Worm (Caenorhabditis elegans) whole organism, young adult: ENCODE results near the gene T28A8.2.

ENCODE experiments used
- C06A6.2 ChIP-seq: fragments of 200-800 bp; sonication (Bioruptor generic); conservative IDR thresholded peaks from 2 replicates; pipeline ENCODE4 v1.3.6; 2022; ENCODE audit warnings: missing genetic modification characterization, missing compliant biosample characterization
- D2030.7 ChIP-seq: fragments of 200-800 bp; sonication (Bioruptor generic); IDR thresholded peaks from 2 replicates; pipeline ENCODE4 v1.3.6; 2022; ENCODE audit warnings: missing genetic modification reagents, missing genetic modification characterization, missing compliant biosample characterization
- T07F8.4 ChIP-seq: sonication (generic microtip); optimal IDR thresholded peaks from 2 replicates; lab custom pipeline; 2016; ENCODE audit warnings: mild to moderate bottlenecking, missing genetic modification characterization, moderate library complexity, missing compliant biosample characterization
- Y53F4B.3 ChIP-seq: fragments of 200-800 bp; sonication (Bioruptor generic); IDR thresholded peaks from 2 replicates; pipeline ENCODE4 v1.3.6; 2022; ENCODE audit warnings: missing genetic modification reagents, missing genetic modification characterization, missing compliant biosample characterization
- athp-1 ChIP-seq: sonication (generic microtip); optimal IDR thresholded peaks from 2 replicates; lab custom pipeline; 2017; ENCODE audit warnings: mild to moderate bottlenecking, missing genetic modification characterization, missing compliant biosample characterization
- attf-5 ChIP-seq: fragments of 200-800 bp; sonication (Bioruptor generic); optimal IDR thresholded peaks from 2 replicates; lab custom pipeline; 2018; ENCODE audit warnings: mild to moderate bottlenecking, missing genetic modification characterization, missing compliant biosample characterization
- cebp-1 ChIP-seq, 2 experiments: fragments of 200-800 bp in 1 of 2; sonication (Bioruptor generic) in 1 of 2; sonication (generic microtip) in 1 of 2; IDR thresholded peaks in 1 of 2; optimal IDR thresholded peaks in 1 of 2; 2 replicates each; pipeline versions ENCODE4 v1.3.6 to Lab custom; 2017 to 2022; ENCODE audit warnings: missing compliant biosample characterization in 2 of 2, missing genetic modification characterization in 2 of 2, mild to moderate bottlenecking in 1 of 2, missing genetic modification reagents in 1 of 2, moderate library complexity in 1 of 2
- cebp-2 ChIP-seq: fragments of 200-800 bp; sonication (Bioruptor generic); IDR thresholded peaks from 2 replicates; pipeline ENCODE4 v1.3.6; 2022; ENCODE audit warnings: missing genetic modification characterization, missing compliant biosample characterization
- ceh-27 ChIP-seq: fragments of 200-800 bp; sonication (Bioruptor generic); optimal IDR thresholded peaks from 2 replicates; lab custom pipeline; 2018; ENCODE audit warnings: mild to moderate bottlenecking, missing genetic modification characterization, moderate library complexity, missing compliant biosample characterization
- ceh-40 ChIP-seq: fragments of 200-800 bp; sonication (Bioruptor generic); IDR thresholded peaks from 2 replicates; pipeline ENCODE4 v1.3.6; 2022; ENCODE audit warnings: missing genetic modification characterization, missing compliant biosample characterization
- ceh-91 ChIP-seq: fragments of 200-800 bp; sonication (Bioruptor generic); IDR thresholded peaks from 2 replicates; pipeline ENCODE4 v1.3.6; 2022; ENCODE audit warnings: missing genetic modification reagents, missing genetic modification characterization, missing compliant biosample characterization
- chd-7 ChIP-seq: sonication (generic microtip); optimal IDR thresholded peaks from 2 replicates; lab custom pipeline; 2016; ENCODE audit warnings: mild to moderate bottlenecking, missing genetic modification characterization, moderate library complexity, missing compliant biosample characterization
- dpff-1 ChIP-seq: sonication (generic microtip); optimal IDR thresholded peaks from 2 replicates; lab custom pipeline; 2017; ENCODE audit warnings: mild to moderate bottlenecking, missing genetic modification characterization, missing compliant biosample characterization
- egl-18 ChIP-seq: fragments of 200-800 bp; sonication (Bioruptor generic); IDR thresholded peaks from 2 replicates; pipeline ENCODE4 v1.3.6; 2022; ENCODE audit warnings: missing genetic modification reagents, missing genetic modification characterization, missing compliant biosample characterization
- egl-44 ChIP-seq: fragments of 200-800 bp; sonication (Bioruptor generic); IDR thresholded peaks from 2 replicates; pipeline ENCODE4 v1.3.6; 2022; ENCODE audit warnings: missing genetic modification reagents, missing genetic modification characterization, missing compliant biosample characterization
- hmg-1.2 ChIP-seq: fragments of 200-800 bp; sonication (Bioruptor generic); IDR thresholded peaks from 2 replicates; pipeline ENCODE4 v1.3.6; 2022; ENCODE audit warnings: missing genetic modification reagents, missing genetic modification characterization, missing compliant biosample characterization
- hmg-20 ChIP-seq: fragments of 200-800 bp; sonication (Bioruptor generic); IDR thresholded peaks from 2 replicates; pipeline ENCODE4 v1.3.6; 2022; ENCODE audit warnings: missing genetic modification reagents, missing genetic modification characterization, missing compliant biosample characterization
- hsf-1 ChIP-seq: fragments of 200-800 bp; sonication (Bioruptor generic); IDR thresholded peaks from 2 replicates; pipeline ENCODE4 v1.3.6; 2022; ENCODE audit warnings: missing genetic modification reagents, missing genetic modification characterization, missing compliant biosample characterization
- let-526 ChIP-seq: fragments of 200-800 bp; sonication (Bioruptor generic); IDR thresholded peaks from 2 replicates; pipeline ENCODE4 v1.3.6; 2022; ENCODE audit warnings: missing genetic modification reagents, missing genetic modification characterization, missing compliant biosample characterization
- let-607 ChIP-seq, 2 experiments: fragments of 200-800 bp in 1 of 2; sonication (Bioruptor generic) in 1 of 2; sonication (generic microtip) in 1 of 2; optimal IDR thresholded peaks; 2 replicates each; lab custom pipeline; 2016 to 2018; ENCODE audit warnings: mild to moderate bottlenecking in 2 of 2, missing compliant biosample characterization in 2 of 2, missing genetic modification characterization in 2 of 2, moderate library complexity in 2 of 2, missing genotype in 1 of 2
- lin-54 ChIP-seq: fragments of 200-800 bp; sonication (Bioruptor generic); optimal IDR thresholded peaks from 2 replicates; lab custom pipeline; 2018; ENCODE audit warnings: mild to moderate bottlenecking, missing genetic modification characterization, missing compliant biosample characterization
- lsl-1 ChIP-seq: fragments of 200-800 bp; sonication (Bioruptor generic); optimal IDR thresholded peaks from 2 replicates; lab custom pipeline; 2018; ENCODE audit warnings: mild to moderate bottlenecking, missing genetic modification characterization, moderate library complexity, missing compliant biosample characterization
- madf-3 ChIP-seq: fragments of 200-800 bp; sonication (Bioruptor generic); IDR thresholded peaks from 2 replicates; pipeline ENCODE4 v1.3.6; 2022; ENCODE audit warnings: missing genetic modification reagents, missing genetic modification characterization, missing compliant biosample characterization
- mcd-1 ChIP-seq: fragments of 200-800 bp; sonication (Bioruptor generic); IDR thresholded peaks from 2 replicates; pipeline ENCODE4 v1.3.6; 2022; ENCODE audit warnings: missing genetic modification reagents, missing genetic modification characterization, missing compliant biosample characterization
- mes-4 ChIP-seq: sonication (generic microtip); optimal IDR thresholded peaks from 2 replicates; lab custom pipeline; 2016; ENCODE audit warnings: missing genotype, missing genetic modification characterization, missing compliant biosample characterization
- mxl-1 ChIP-seq: sonication (generic microtip); optimal IDR thresholded peaks from 2 replicates; lab custom pipeline; 2016; ENCODE audit warnings: missing genetic modification characterization, missing compliant biosample characterization
- pbrm-1 ChIP-seq: fragments of 200-800 bp; sonication (Bioruptor generic); IDR thresholded peaks from 2 replicates; pipeline ENCODE4 v1.3.6; 2022; ENCODE audit warnings: missing genetic modification reagents, missing genetic modification characterization, missing compliant biosample characterization
- rcor-1 ChIP-seq: fragments of 200-800 bp; sonication (Bioruptor generic); IDR thresholded peaks from 2 replicates; pipeline ENCODE4 v1.3.6; 2022; ENCODE audit warnings: missing genetic modification reagents, missing genetic modification characterization, missing compliant biosample characterization
- snpc-3.4 ChIP-seq: sonication (generic microtip); optimal IDR thresholded peaks from 2 replicates; lab custom pipeline; 2017; ENCODE audit warnings: missing genetic modification characterization, mild to moderate bottlenecking, missing compliant biosample characterization, antibody characterized with exemption, moderate library complexity, missing genotype, missing genetic modification reagents
- somi-1 ChIP-seq: fragments of 200-800 bp; sonication (Bioruptor generic); optimal IDR thresholded peaks from 2 replicates; lab custom pipeline; 2018; ENCODE audit warnings: mild to moderate bottlenecking, missing genetic modification characterization, missing compliant biosample characterization
- ztf-25 ChIP-seq: fragments of 200-800 bp; sonication (Bioruptor generic); IDR thresholded peaks from 2 replicates; pipeline ENCODE4 v1.3.6; 2022; ENCODE audit warnings: missing genetic modification reagents, missing genetic modification characterization, missing compliant biosample characterization
- ztf-28 ChIP-seq: fragments of 200-800 bp; sonication (Bioruptor generic); IDR thresholded peaks from 2 replicates; pipeline ENCODE4 v1.3.6; 2022; ENCODE audit warnings: missing genetic modification reagents, missing genetic modification characterization, missing compliant biosample characterization

Gene T28A8.2

ce11 chrIII:13462965-13463783, 32.3 kb downstream of the T28A8.2 start, which contains the start of gene ant-1.1 (continued):
- TF ChIP-seq lin-54 (GFP tag; lab: Kevin White, UChicago) (peak; percentile 99), let-607 (tag; optimal IDR thresholded peaks at IDR 0.05; lab: Kevin White, UChicago) (peak; percentile 14 to 77), snpc-3.4 (tag; lab: Kevin White, UChicago) (peak; percentile 77), chd-7 (tag; lab: Kevin White, UChicago) (peak; percentile 66), rcor-1 (GFP tag; lab: Robert Waterston, UW) (peak; percentile 87), egl-44 (no peak), D2030.7 (GFP tag; lab: Robert Waterston, UW) (peak; percentile 88), ceh-40 (GFP tag; lab: Robert Waterston, UW) (no peak), ceh-27 (peak; percentile 89), somi-1 (GFP tag; lab: Kevin White, UChicago) (peak; percentile 35), ceh-91 (peak; percentile 78), let-526 (GFP tag; lab: Robert Waterston, UW) (peak; percentile 54; the same call in 1 of the 2 replicates), T07F8.4 (tag; lab: Kevin White, UChicago) (no peak), mes-4 (tag; lab: Kevin White, UChicago) (no peak), mcd-1 (GFP tag; lab: Robert Waterston, UW) (peak; percentile 94), athp-1 (tag; lab: Kevin White, UChicago) (peak; percentile 81), cebp-2 (GFP tag; lab: Robert Waterston, UW) (no peak), hmg-1.2 (peak; percentile 75), mxl-1 (no peak), ztf-25 (GFP tag; lab: Robert Waterston, UW) (0 out of 2 replicates have a peak, but pooled peaks have one; percentile 24), attf-5 (GFP tag; lab: Kevin White, UChicago) (peak; percentile 88)

ce11 chrIII:13462138-13462634, 33.3 kb downstream of the T28A8.2 start, which contains the start of the genes abcf-2 and T27E9.2:
TSS of gene abcf-2 (minus strand) at chrIII:13462238.
TSS of gene T27E9.2 (minus strand) at chrIII:13462584.
- TF ChIP-seq hmg-1.2 = 0 out of 2 replicates have a peak, but pooled peaks have one; percentile 6
- TF ChIP-seq hmg-20 (GFP tag; lab: Robert Waterston, UW) = no peak
- TF ChIP-seq hsf-1 (GFP tag; lab: Robert Waterston, UW) = 0 out of 2 replicates have a peak, but pooled peaks have one; percentile 26
- no peak for TF ChIP-seq ztf-28 (GFP tag; lab: Robert Waterston, UW)
- TF ChIP-seq lsl-1 (GFP tag; lab: Kevin White, UChicago) = peak; percentile 16
- no peak for TF ChIP-seq dpff-1 (tag; lab: Kevin White, UChicago)
- TF ChIP-seq pbrm-1 = 0 out of 2 replicates have a peak, but pooled peaks have one; percentile 31
- no peak for TF ChIP-seq cebp-1 (GFP tag; IDR thresholded peaks at IDR 0.05; lab: Robert Waterston, UW)
- peak; percentile 29 for TF ChIP-seq cebp-1 (tag; optimal IDR thresholded peaks at IDR 0.05; lab: Kevin White, UChicago)
- no peak for TF ChIP-seq egl-44
- TF ChIP-seq, all 124 proteins: peak for 5

- TF ChIP-seq rcor-1 (GFP tag; lab: Robert Waterston, UW) (no peak), egl-18 (GFP tag; lab: Robert Waterston, UW) (no peak), ceh-91 (no peak), Y53F4B.3 (no peak), madf-3 (GFP tag; lab: Robert Waterston, UW) (0 out of 2 replicates have a peak, but pooled peaks have one; percentile 19), C06A6.2 (GFP tag; lab: Robert Waterston, UW) (no peak)
- TF ChIP-seq, all 124 proteins: peak for 1
Observed at ce11 chrIII:13461535-13461934, 33.9 kb downstream of the T28A8.2 start.
